Fruit fly (Drosophila melanogaster) whole organism, embryonic: ENCODE measurements around the gene CG7519.

Experiments used
- Aef1 ChIP-seq: fragments of 200-800 bp; sonication (Bioruptor generic); IDR thresholded peaks from 3 replicates; pipeline ENCODE4 v1.3.6; 2022; ENCODE audit warnings: missing biosample characterization, missing genetic modification characterization
- Bteb2 ChIP-seq: fragments of 200-800 bp; sonication (Bioruptor generic); optimal IDR thresholded peaks from 2 replicates; lab custom pipeline; 2016; ENCODE audit warnings: missing biosample characterization, missing genetic modification characterization
- CG1024 ChIP-seq: fragments of 200-800 bp; sonication (Bioruptor generic); IDR thresholded peaks from 2 replicates; pipeline ENCODE4 v1.3.6; 2022; ENCODE audit warnings: missing biosample characterization, missing genetic modification characterization
- CG10274 ChIP-seq: fragments of 200-800 bp; sonication (Bioruptor generic); optimal IDR thresholded peaks from 3 replicates; lab custom pipeline; 2017; ENCODE audit warnings: missing biosample characterization, mild to moderate bottlenecking, missing genetic modification characterization
- CG10321 ChIP-seq: fragments of 200-800 bp; sonication (Bioruptor generic); IDR thresholded peaks from 2 replicates; pipeline ENCODE4 v1.3.6; 2022; ENCODE audit warnings: missing biosample characterization, missing genetic modification characterization
- CG11247 ChIP-seq: fragments of 200-800 bp; sonication (Bioruptor generic); IDR thresholded peaks from 2 replicates; pipeline ENCODE4 v1.3.6; 2022; ENCODE audit warnings: missing biosample characterization, missing genetic modification characterization
- CG11504 ChIP-seq: fragments of 200-800 bp; sonication (Bioruptor generic); optimal IDR thresholded peaks from 3 replicates; lab custom pipeline; 2019; ENCODE audit warnings: missing biosample characterization, mild to moderate bottlenecking, missing genetic modification characterization, moderate library complexity
- CG12104 ChIP-seq: fragments of 200-800 bp; sonication (Bioruptor generic); optimal IDR thresholded peaks from 3 replicates; lab custom pipeline; 2016; ENCODE audit warnings: missing biosample characterization, missing genetic modification characterization
- CG12236 ChIP-seq: fragments of 200-800 bp; sonication (Bioruptor generic); optimal IDR thresholded peaks from 2 replicates; lab custom pipeline; 2016; ENCODE audit warnings: missing biosample characterization, missing genetic modification characterization
- CG14014 ChIP-seq: fragments of 200-800 bp; sonication (Bioruptor generic); IDR thresholded peaks from 2 replicates; pipeline ENCODE4 v1.3.6; 2022; ENCODE audit warnings: missing biosample characterization, missing genetic modification characterization
- CG15269 ChIP-seq: fragments of 200-800 bp; sonication (Bioruptor generic); optimal IDR thresholded peaks from 2 replicates; lab custom pipeline; 2018; ENCODE audit warnings: missing biosample characterization, mild to moderate bottlenecking, missing genetic modification characterization, moderate library complexity
- CG15601 ChIP-seq: fragments of 200-800 bp; sonication (Bioruptor generic); optimal IDR thresholded peaks from 3 replicates; lab custom pipeline; 2019; ENCODE audit warnings: missing biosample characterization, mild to moderate bottlenecking, missing genetic modification characterization, moderate library complexity
- CG1603 ChIP-seq: fragments of 200-800 bp; sonication (Bioruptor generic); optimal IDR thresholded peaks from 2 replicates; lab custom pipeline; 2019; ENCODE audit warnings: missing biosample characterization, mild to moderate bottlenecking, missing genetic modification characterization, moderate library complexity
- CG17328 ChIP-seq: fragments of 200-800 bp; sonication (Bioruptor generic); IDR thresholded peaks from 2 replicates; pipeline ENCODE4 v1.3.6; 2022; ENCODE audit warnings: missing biosample characterization, missing genetic modification characterization
- CG17359 ChIP-seq: fragments of 200-800 bp; sonication (Bioruptor generic); optimal IDR thresholded peaks from 3 replicates; lab custom pipeline; 2018; ENCODE audit warnings: missing biosample characterization, mild to moderate bottlenecking, missing genetic modification characterization, moderate library complexity
- CG2889 ChIP-seq: fragments of 200-800 bp; sonication (Bioruptor generic); IDR thresholded peaks from 3 replicates; pipeline ENCODE4 v1.3.6; 2022; ENCODE audit warnings: missing biosample characterization, missing genetic modification characterization
- CG30403 ChIP-seq: fragments of 200-800 bp; sonication (Bioruptor generic); optimal IDR thresholded peaks from 3 replicates; lab custom pipeline; 2016; ENCODE audit warnings: missing biosample characterization, missing genetic modification characterization
- CG3281 ChIP-seq: fragments of 200-800 bp; sonication (Bioruptor generic); optimal IDR thresholded peaks from 3 replicates; lab custom pipeline; 2017; ENCODE audit warnings: missing biosample characterization, mild to moderate bottlenecking, missing genetic modification characterization
- CG34422 ChIP-seq: fragments of 200-800 bp; sonication (Bioruptor generic); IDR thresholded peaks from 3 replicates; pipeline ENCODE4 v1.3.6; 2022; ENCODE audit warnings: missing biosample characterization, missing genetic modification characterization
- CG3847 ChIP-seq: fragments of 200-800 bp; sonication (Bioruptor generic); IDR thresholded peaks from 2 replicates; pipeline ENCODE4 v1.3.6; 2022; ENCODE audit warnings: missing biosample characterization, missing genetic modification characterization
- CG7786 ChIP-seq: fragments of 200-800 bp; sonication (Bioruptor generic); optimal IDR thresholded peaks from 2 replicates; lab custom pipeline; 2016; ENCODE audit warnings: missing biosample characterization, missing genetic modification characterization
- CG7963 ChIP-seq: fragments of 200-800 bp; sonication (Bioruptor generic); IDR thresholded peaks from 3 replicates; pipeline ENCODE4 v1.3.6; 2022; ENCODE audit warnings: missing biosample characterization, missing genetic modification characterization; ENCODE audit not compliant: partially characterized antibody
- CG9727 ChIP-seq: fragments of 200-800 bp; sonication (Bioruptor generic); optimal IDR thresholded peaks from 3 replicates; lab custom pipeline; 2017; ENCODE audit warnings: missing biosample characterization, mild to moderate bottlenecking, missing genetic modification characterization
- CG9932 ChIP-seq: fragments of 200-800 bp; sonication (Bioruptor generic); IDR thresholded peaks from 2 replicates; pipeline ENCODE4 v1.3.6; 2022; ENCODE audit warnings: missing biosample characterization, missing genetic modification characterization
- D19A ChIP-seq: fragments of 200-800 bp; optimal IDR thresholded peaks from 3 replicates; lab custom pipeline; 2019; ENCODE audit warnings: missing biosample characterization, mild to moderate bottlenecking, missing genetic modification characterization, moderate library complexity
- D19B ChIP-seq: fragments of 200-800 bp; sonication (Bioruptor generic); optimal IDR thresholded peaks from 2 replicates; lab custom pipeline; 2017; ENCODE audit warnings: missing biosample characterization, mild to moderate bottlenecking, missing genetic modification characterization
- ERR ChIP-seq: fragments of 200-800 bp; sonication (Bioruptor generic); optimal IDR thresholded peaks from 2 replicates; lab custom pipeline; 2016; ENCODE audit warnings: missing biosample characterization, missing genetic modification characterization
- GATAe ChIP-seq: fragments of 200-800 bp; sonication (Bioruptor generic); conservative IDR thresholded peaks from 2 replicates; pipeline ENCODE4 v1.3.6; 2022; ENCODE audit warnings: missing biosample characterization, missing genetic modification characterization
- HHEX ChIP-seq: fragments of 200-800 bp; sonication (Bioruptor generic); optimal IDR thresholded peaks from 3 replicates; lab custom pipeline; 2017; ENCODE audit warnings: missing biosample characterization, mild to moderate bottlenecking, missing genetic modification characterization, missing genetic modification reagents
- MBD-R2 ChIP-seq: fragments of 200-800 bp; sonication (Bioruptor generic); IDR thresholded peaks from 2 replicates; pipeline ENCODE4 v1.3.6; 2022; ENCODE audit warnings: missing biosample characterization, missing genetic modification characterization
- MTF-1 ChIP-seq: fragments of 200-800 bp; sonication (Bioruptor generic); optimal IDR thresholded peaks from 2 replicates; lab custom pipeline; 2018; ENCODE audit warnings: missing biosample characterization, mild to moderate bottlenecking, missing genetic modification characterization, borderline replicate concordance
- Mes4 ChIP-seq: fragments of 200-800 bp; sonication (Bioruptor generic); optimal IDR thresholded peaks from 2 replicates; lab custom pipeline; 2016; ENCODE audit warnings: missing biosample characterization, missing genetic modification characterization
- NC2α ChIP-seq: fragments of 200-800 bp; sonication (Bioruptor generic); optimal IDR thresholded peaks from 2 replicates; lab custom pipeline; 2016; ENCODE audit warnings: missing biosample characterization, missing genetic modification characterization
- Oli ChIP-seq: fragments of 200-800 bp; sonication (Bioruptor generic); optimal IDR thresholded peaks from 2 replicates; lab custom pipeline; 2018; ENCODE audit warnings: missing biosample characterization, mild to moderate bottlenecking, missing genetic modification characterization, moderate library complexity
- Optix ChIP-seq: fragments of 200-800 bp; sonication (Bioruptor generic); IDR thresholded peaks from 3 replicates; pipeline ENCODE4 v1.3.6; 2022; ENCODE audit warnings: missing biosample characterization, missing genetic modification characterization
- Ravus ChIP-seq: fragments of 200-800 bp; sonication (Bioruptor generic); IDR thresholded peaks from 2 replicates; pipeline ENCODE4 v1.3.6; 2022; ENCODE audit warnings: missing biosample characterization, missing genetic modification characterization
- Side ChIP-seq: fragments of 200-800 bp; sonication (Bioruptor generic); optimal IDR thresholded peaks from 2 replicates; lab custom pipeline; 2016; ENCODE audit warnings: missing biosample characterization, missing genetic modification characterization
- TFAM ChIP-seq: fragments of 200-800 bp; sonication (Bioruptor generic); optimal IDR thresholded peaks from 2 replicates; lab custom pipeline; 2017; ENCODE audit warnings: missing biosample characterization, missing genetic modification characterization, inconsistent platforms
- Tbp ChIP-seq: fragments of >200 bp; optimal IDR thresholded peaks from 2 replicates; lab custom pipeline; 2018; ENCODE audit warnings: missing biosample characterization, missing genetic modification characterization
- chn ChIP-seq: fragments of 200-800 bp; sonication (Bioruptor generic); optimal IDR thresholded peaks from 2 replicates; lab custom pipeline; 2016; ENCODE audit warnings: missing biosample characterization, missing genetic modification characterization
- croc ChIP-seq: fragments of 200-800 bp; sonication (Bioruptor generic); conservative IDR thresholded peaks from 3 replicates; pipeline ENCODE4 v1.3.6; 2022; ENCODE audit warnings: missing biosample characterization, missing genetic modification characterization
- crp ChIP-seq, 2 experiments: fragments of 200-800 bp; sonication (Bioruptor generic); optimal IDR thresholded peaks; 2 replicates in 1 of 2; 3 replicates in 1 of 2; lab custom pipeline; 2017; ENCODE audit warnings: missing biosample characterization in 2 of 2, missing genetic modification characterization in 2 of 2, mild to moderate bottlenecking in 1 of 2, moderate library complexity in 1 of 2
- en ChIP-seq: fragments of 200-800 bp; sonication (Bioruptor generic); optimal IDR thresholded peaks from 2 replicates; lab custom pipeline; 2016; ENCODE audit warnings: missing biosample characterization, missing genetic modification characterization
- gem ChIP-seq: fragments of 200-800 bp; sonication (Bioruptor generic); optimal IDR thresholded peaks from 2 replicates; lab custom pipeline; 2019; ENCODE audit warnings: missing biosample characterization, mild to moderate bottlenecking, missing genetic modification characterization, moderate library complexity
- kay ChIP-seq: fragments of 200-800 bp; sonication (Bioruptor generic); optimal IDR thresholded peaks from 2 replicates; lab custom pipeline; 2016; ENCODE audit warnings: missing biosample characterization, missing genetic modification characterization
- nau ChIP-seq: fragments of 200-800 bp; sonication (Bioruptor generic); optimal IDR thresholded peaks from 3 replicates; lab custom pipeline; 2017; ENCODE audit warnings: missing biosample characterization, mild to moderate bottlenecking, missing genetic modification characterization, missing genetic modification reagents
- oc ChIP-seq: fragments of 200-800 bp; sonication (Bioruptor generic); optimal IDR thresholded peaks from 2 replicates; lab custom pipeline; 2018; ENCODE audit warnings: missing biosample characterization, mild to moderate bottlenecking, missing genetic modification characterization, moderate library complexity
- schlank ChIP-seq: fragments of 200-800 bp; sonication (Bioruptor generic); optimal IDR thresholded peaks from 2 replicates; lab custom pipeline; 2018; ENCODE audit warnings: missing biosample characterization, mild to moderate bottlenecking, missing genetic modification characterization
- sens ChIP-seq: fragments of 200-800 bp; sonication (Bioruptor generic); peaks from one replicate; lab custom pipeline; 2016; ENCODE audit warnings: missing biosample characterization, missing genetic modification characterization
- stc ChIP-seq: fragments of 200-800 bp; sonication (Bioruptor generic); IDR thresholded peaks from 2 replicates; pipeline ENCODE4 v1.3.6; 2022; ENCODE audit warnings: missing biosample characterization, missing genetic modification characterization
- tup ChIP-seq: fragments of 200-800 bp; sonication (Bioruptor generic); optimal IDR thresholded peaks from 2 replicates; lab custom pipeline; 2016; ENCODE audit warnings: missing biosample characterization, mild to moderate bottlenecking, missing genetic modification characterization, moderate library complexity
- zen2 ChIP-seq: fragments of 200-800 bp; sonication (Bioruptor generic); IDR thresholded peaks from 3 replicates; pipeline ENCODE4 v1.3.6; 2022; ENCODE audit warnings: missing biosample characterization, missing genetic modification characterization; ENCODE audit not compliant: partially characterized antibody

CG7519 gene

dm6 chr3L:21501928-21502327, 9.0 kb downstream of the CG7519 start (continued):
- TF ChIP-seq gem (tag; lab: Kevin White, UChicago) (peak; percentile 38), CG9932 (no peak), CG14014 (no peak), CG12104 (no peak), schlank (tag; lab: Kevin White, UChicago) (no peak), CG17328 (GFP tag; lab: Robert Waterston, UW) (no peak), Tbp (GFP tag; lab: Kevin White, UChicago) (no peak), NC2α (no peak), zen2 (no peak), CG17359 (tag; lab: Kevin White, UChicago) (peak; percentile 40), Ravus (GFP tag; lab: Robert Waterston, UW) (no peak; the same call in 1 of the 2 replicates), D19A (tag; lab: Kevin White, UChicago) (peak; percentile 81), CG3281 (no peak), tup (GFP tag; lab: Kevin White, UChicago) (no peak), croc (GFP tag; lab: Robert Waterston, UW) (no peak), oc (no peak), Aef1 (GFP tag; lab: Robert Waterston, UW) (no peak), MBD-R2 (GFP tag; lab: Robert Waterston, UW) (no peak), Mes4 (GFP tag; lab: Kevin White, UChicago) (no peak), D19B (peak; percentile 30), CG7786 (GFP tag; lab: Kevin White, UChicago) (peak; percentile 1), Bteb2 (GFP tag; lab: Kevin White, UChicago) (no peak), TFAM (GFP tag; lab: Kevin White, UChicago) (no peak), Oli (tag; lab: Kevin White, UChicago) (no peak), CG30403 (GFP tag; lab: Kevin White, UChicago) (peak; percentile 12), kay (no peak), CG34422 (GFP tag; lab: Robert Waterston, UW) (no peak), CG10321 (GFP tag; lab: Robert Waterston, UW) (no peak), GATAe (GFP tag; lab: Robert Waterston, UW) (no peak), CG9727 (GFP tag; lab: Kevin White, UChicago) (no peak), CG11504 (tag; lab: Kevin White, UChicago) (peak; percentile 32), CG2889 (GFP tag; lab: Robert Waterston, UW) (no peak), CG15269 (peak; percentile 12), CG12236 (no peak), Optix (no peak), stc (GFP tag; lab: Robert Waterston, UW) (peak; percentile 33; the same call in 1 of the 2 replicates), sens (GFP tag; lab: Kevin White, UChicago) (no peak), CG1603 (tag; lab: Kevin White, UChicago) (peak; percentile 15), nau (no peak), ERR (GFP tag; lab: Kevin White, UChicago) (no peak), MTF-1 (GFP tag; lab: Kevin White, UChicago) (no peak), CG1024 (GFP tag; lab: Robert Waterston, UW) (no peak), Side (GFP tag; lab: Kevin White, UChicago) (no peak), CG3847 (GFP tag; lab: Robert Waterston, UW) (no peak; the same call in 1 of the 2 replicates), CG10274 (GFP tag; lab: Kevin White, UChicago) (no peak), CG11247 (GFP tag; lab: Robert Waterston, UW) (no peak; the same call in 1 of the 2 replicates), en (GFP tag; lab: Kevin White, UChicago) (no peak), chn (GFP tag; lab: Kevin White, UChicago) (no peak), CG7963 (no peak), crp (GFP tag; optimal IDR thresholded peaks at IDR 0.05; lab: Kevin White, UChicago) (no peak), CG15601 (no peak), HHEX (no peak)
